Worm (Caenorhabditis elegans): ENCODE results near the gene F46B3.8.

Gene F46B3.8

DNA sequence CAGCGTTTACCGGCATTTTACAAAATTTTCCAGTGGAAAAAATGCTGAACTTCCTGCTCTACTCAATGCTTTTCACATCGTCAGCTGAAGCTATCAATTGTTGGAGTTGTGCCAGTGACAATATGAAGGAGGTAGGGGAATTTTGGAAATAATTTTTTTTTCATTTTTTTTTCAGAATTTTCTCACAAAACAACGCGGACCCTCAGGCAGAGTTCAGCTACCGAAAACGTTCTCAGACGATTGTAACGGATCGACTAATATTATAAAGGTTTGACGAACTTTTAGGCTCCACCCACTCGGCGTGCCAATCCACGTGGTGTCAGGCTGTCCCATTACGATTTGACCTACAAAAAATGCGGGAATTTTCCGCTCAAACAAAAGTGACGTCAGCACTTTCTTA is 43.4 kb downstream of the F46B3.8 start, which contains the start of gene F26F2.8:
F26F2.8 (plus strand) TSS at position 13 of the 400 bp plus-strand sequence.
- TF ChIP-seq nhr-21 (tag; optimal IDR thresholded peaks at IDR 0.05): no peak
- no peak for TF ChIP-seq nhr-10 (tag; optimal IDR thresholded peaks at IDR 0.05)
- no peak for TF ChIP-seq zag-1 (tag; optimal IDR thresholded peaks at IDR 0.05)
- TF ChIP-seq nhr-77 (tag; optimal IDR thresholded peaks at IDR 0.05): no peak
- no peak for TF ChIP-seq unc-39 (tag; optimal IDR thresholded peaks at IDR 0.05)
- no peak for TF ChIP-seq crh-2 (tag; optimal IDR thresholded peaks at IDR 0.05)
- TF ChIP-seq sma-9 (GFP tag; optimal IDR thresholded peaks at IDR 0.05): no peak
- TF ChIP-seq sma-9 (tag; optimal IDR thresholded peaks at IDR 0.05): no peak

DNA sequence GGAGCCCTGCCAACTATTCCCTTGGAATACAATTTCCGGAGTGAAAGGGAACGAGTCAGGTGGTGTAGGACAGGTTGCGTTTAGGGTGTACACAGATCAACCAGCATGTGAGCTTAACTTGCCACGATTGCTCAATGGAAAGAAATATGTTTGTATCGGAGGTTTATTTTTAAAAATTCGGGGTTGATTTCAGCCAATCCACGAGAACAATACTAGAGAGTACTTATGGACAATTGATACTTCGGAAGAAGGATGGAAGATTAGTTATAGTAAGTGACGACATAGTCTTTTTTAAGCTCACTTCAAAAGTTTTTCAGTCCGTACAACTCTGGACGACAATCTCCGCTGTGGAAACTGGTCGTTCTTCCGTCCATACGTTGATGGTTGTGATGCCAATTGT is 48.1 kb downstream of the F46B3.8 start:
- TF ChIP-seq Y55F3AM.14 (GFP tag; optimal IDR thresholded peaks at IDR 0.05) (no peak), egl-27 (tag; optimal IDR thresholded peaks at IDR 0.05) (no peak), nhr-11 (tag; optimal IDR thresholded peaks at IDR 0.05) (no peak), nhr-21 (tag; optimal IDR thresholded peaks at IDR 0.05) (no peak), ztf-1 (GFP tag; conservative IDR thresholded peaks at IDR 0.05) (no peak), R02D3.7 (tag; optimal IDR thresholded peaks at IDR 0.05) (no peak), ztf-11 (tag; optimal IDR thresholded peaks at IDR 0.05) (no peak), mbf-1 (tag; optimal IDR thresholded peaks at IDR 0.05) (no peak), nhr-77 (tag; optimal IDR thresholded peaks at IDR 0.05) (no peak), mab-5 (tag; optimal IDR thresholded peaks at IDR 0.05) (no peak), nhr-12 (tag; optimal IDR thresholded peaks at IDR 0.05) (no peak), nhr-23 (tag; optimal IDR thresholded peaks at IDR 0.05) (no peak), sma-9 (GFP tag; optimal IDR thresholded peaks at IDR 0.05) (no peak), sma-9 (tag; optimal IDR thresholded peaks at IDR 0.05) (no peak), ceh-82 (tag; optimal IDR thresholded peaks at IDR 0.05) (no peak), blmp-1 (tag; optimal IDR thresholded peaks at IDR 0.05; ENCODE audit: insufficient read depth) (no peak), unc-39 (tag; optimal IDR thresholded peaks at IDR 0.05) (no peak), alr-1 (tag; optimal IDR thresholded peaks at IDR 0.05) (no peak), skn-1 (tag; optimal IDR thresholded peaks at IDR 0.05) (no peak), nhr-6 (tag; optimal IDR thresholded peaks at IDR 0.05) (no peak)

DNA sequence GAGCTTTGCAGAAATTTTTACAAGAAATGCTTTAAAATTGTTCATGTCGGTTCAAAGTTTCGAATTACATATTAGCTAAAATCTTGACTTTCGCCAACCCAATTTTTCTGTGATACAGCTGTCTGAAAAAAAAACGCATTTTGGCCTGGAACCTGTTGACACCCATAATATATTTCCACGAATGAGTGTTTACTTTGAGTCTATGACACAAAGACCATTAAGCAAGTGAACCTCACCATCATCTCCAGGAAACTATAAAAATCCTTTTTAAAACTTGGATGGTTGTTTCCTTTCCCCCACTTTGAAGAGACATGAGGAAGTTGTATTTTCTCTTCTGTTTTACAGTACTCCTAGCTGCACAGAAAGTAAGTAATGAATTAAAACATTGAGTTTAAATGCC is 48.6 kb downstream of the F46B3.8 start, which contains the start of gene clec-263:
clec-263 (plus strand) TSS at position 301 of the 400 bp plus-strand sequence.
- no peak for TF ChIP-seq skn-1 (tag; optimal IDR thresholded peaks at IDR 0.05)
- TF ChIP-seq ceh-16 (tag; optimal IDR thresholded peaks at IDR 0.05): no peak
- TF ChIP-seq ama-1 (optimal IDR thresholded peaks at IDR 0.05): no peak
- TF ChIP-seq sma-3 (GFP tag; optimal IDR thresholded peaks at IDR 0.05): no peak
- TF ChIP-seq zag-1 (tag; optimal IDR thresholded peaks at IDR 0.05): no peak
- TF ChIP-seq ZK546.5 (tag; optimal IDR thresholded peaks at IDR 0.05): no peak
- TF ChIP-seq aly-2 (tag; optimal IDR thresholded peaks at IDR 0.05): no peak
- TF ChIP-seq nhr-237 (tag; optimal IDR thresholded peaks at IDR 0.05): no peak
- no peak for TF ChIP-seq nhr-129 (tag; optimal IDR thresholded peaks at IDR 0.05)
- TF ChIP-seq egl-27 (tag; optimal IDR thresholded peaks at IDR 0.05): no peak
- TF ChIP-seq elt-3 (tag; optimal IDR thresholded peaks at IDR 0.05): no peak
- no peak for TF ChIP-seq nhr-77 (tag; optimal IDR thresholded peaks at IDR 0.05)
- TF ChIP-seq gmeb-1 (tag; optimal IDR thresholded peaks at IDR 0.05): no peak
- TF ChIP-seq nhr-11 (tag; optimal IDR thresholded peaks at IDR 0.05): no peak
- no peak for TF ChIP-seq sem-4 (tag; optimal IDR thresholded peaks at IDR 0.05)
- TF ChIP-seq nhr-10 (tag; optimal IDR thresholded peaks at IDR 0.05): no peak
- TF ChIP-seq ztf-11 (tag; optimal IDR thresholded peaks at IDR 0.05): no peak
- TF ChIP-seq unc-55 (GFP tag; optimal IDR thresholded peaks at IDR 0.05): no peak
- no peak for TF ChIP-seq unc-39 (tag; optimal IDR thresholded peaks at IDR 0.05)

DNA sequence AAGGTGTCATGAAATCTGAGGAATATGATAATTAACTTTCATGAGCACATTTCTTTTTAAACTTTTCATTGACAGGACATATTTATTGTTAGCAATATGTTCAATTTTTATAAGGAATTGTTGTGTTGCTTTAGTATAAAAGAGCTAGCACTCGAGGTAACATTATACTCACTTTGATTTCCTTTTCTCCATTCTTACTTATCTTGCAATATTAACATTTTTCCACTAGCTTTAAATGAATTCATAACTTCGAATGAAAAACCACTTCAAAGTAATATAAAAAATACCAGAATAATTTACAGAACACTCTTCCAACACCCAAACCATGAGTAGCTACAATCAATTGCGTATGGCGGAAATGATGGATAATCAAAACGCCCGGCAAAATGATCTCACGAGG is 49.6 kb downstream of the F46B3.8 start, which contains the start of gene F26F2.5:
F26F2.5 (plus strand) TSS at position 301 of the 400 bp plus-strand sequence.
- TF ChIP-seq F13H6.1 (tag; optimal IDR thresholded peaks at IDR 0.05) (no peak), ZK546.5 (tag; optimal IDR thresholded peaks at IDR 0.05) (no peak), nhr-10 (tag; optimal IDR thresholded peaks at IDR 0.05) (no peak), ztf-11 (tag; optimal IDR thresholded peaks at IDR 0.05) (no peak), ztf-1 (GFP tag; conservative IDR thresholded peaks at IDR 0.05) (no peak), R02D3.7 (tag; optimal IDR thresholded peaks at IDR 0.05) (no peak), aly-2 (tag; optimal IDR thresholded peaks at IDR 0.05) (no peak), gmeb-1 (tag; optimal IDR thresholded peaks at IDR 0.05) (no peak), lin-13 (GFP tag; optimal IDR thresholded peaks at IDR 0.05) (no peak), nhr-129 (tag; optimal IDR thresholded peaks at IDR 0.05) (no peak), egl-27 (tag; optimal IDR thresholded peaks at IDR 0.05) (no peak), elt-3 (tag; optimal IDR thresholded peaks at IDR 0.05) (no peak)

Data from whole organism, L2 larva.